Fruit fly (Drosophila melanogaster): Measurements from ENCODE around the gene Cyp303a1.

DNA sequence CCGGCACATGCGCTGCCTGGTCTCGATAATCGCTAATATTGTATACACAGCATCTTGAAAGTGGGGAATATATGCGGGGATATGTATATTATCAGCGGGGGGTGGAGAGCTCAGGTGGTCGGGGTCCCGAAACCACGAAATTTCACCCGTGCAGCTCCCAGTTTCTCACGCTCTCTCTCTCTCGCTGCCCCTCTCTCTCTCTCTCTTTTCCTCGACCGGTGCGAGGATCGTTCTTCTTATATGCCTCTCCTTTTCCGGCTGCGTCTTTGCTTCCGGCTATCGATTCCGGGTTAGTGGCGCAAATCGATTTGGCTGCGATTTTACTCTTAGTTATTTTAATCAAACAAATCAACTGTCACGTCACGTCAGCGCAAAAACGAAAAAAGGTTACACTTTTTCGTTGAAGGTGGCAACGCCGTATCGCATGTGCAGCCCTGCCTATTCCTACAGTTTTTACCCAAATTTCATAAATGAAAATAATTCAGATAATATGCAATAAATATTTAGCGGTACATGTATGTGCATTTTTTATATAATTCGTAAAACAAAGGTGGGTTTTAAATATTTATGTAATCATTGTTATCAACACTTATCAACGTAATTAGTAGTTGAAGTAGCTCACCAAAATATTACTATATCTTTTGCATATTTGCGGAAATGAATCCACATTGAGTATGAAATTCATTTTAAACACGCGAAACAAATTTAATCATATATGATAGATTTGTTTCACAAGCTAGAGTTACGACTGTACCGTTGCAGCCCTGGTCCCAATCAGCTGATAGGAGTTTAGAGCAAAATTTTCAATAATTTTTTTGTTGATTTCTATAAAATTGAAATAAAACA is 5.7 kb downstream of the Cyp303a1 start, which contains the start of the genes heix and CG17328:
- peak; percentile 73 for TF ChIP-seq CG8159 (tag; optimal IDR thresholded peaks at IDR 0.05)
- TF ChIP-seq D1 (tag; optimal IDR thresholded peaks at IDR 0.05): no peak
- peak; percentile 64 for TF ChIP-seq Snoo (tag; optimal IDR thresholded peaks at IDR 0.05)
- peak; percentile 14; the same call in 1 of the 2 replicates for TF ChIP-seq CG32121 (GFP tag; IDR thresholded peaks at IDR 0.05)
- 0 out of 2 replicates have a peak, but pooled peaks have one; percentile 40 for TF ChIP-seq rn (GFP tag; IDR thresholded peaks at IDR 0.05)
- peak; percentile 74 for TF ChIP-seq CG15710 (tag; optimal IDR thresholded peaks at IDR 0.05)
- TF ChIP-seq CG9948 (tag; optimal IDR thresholded peaks at IDR 0.05): peak; percentile 59
- peak; percentile 27; the same call in 1 of the 2 replicates for TF ChIP-seq Ets98B (GFP tag; IDR thresholded peaks at IDR 0.05)
- no peak for TF ChIP-seq CG14655 (GFP tag; optimal IDR thresholded peaks at IDR 0.05)
- TF ChIP-seq CG10348 (GFP tag; IDR thresholded peaks at IDR 0.05): 0 out of 2 replicates have a peak, but pooled peaks have one; percentile 16
- TF ChIP-seq CG4496 (GFP tag; IDR thresholded peaks at IDR 0.05): peak; percentile 69
- TF ChIP-seq gl (tag; optimal IDR thresholded peaks at IDR 0.05): no peak
- TF ChIP-seq CG17806 (tag; optimal IDR thresholded peaks at IDR 0.05): peak; percentile 62

Data from whole organism, pupa.